Fruit fly (Drosophila melanogaster) whole organism, embryonic: ENCODE results near the gene CG9114.

ENCODE experiments used
- CG10274 ChIP-seq: fragments of 200-800 bp; sonication (Bioruptor generic); optimal IDR thresholded peaks from 3 replicates; lab custom pipeline; 2017; ENCODE audit warnings: missing biosample characterization, mild to moderate bottlenecking, missing genetic modification characterization
- CG10321 ChIP-seq: fragments of 200-800 bp; sonication (Bioruptor generic); IDR thresholded peaks from 2 replicates; pipeline ENCODE4 v1.3.6; 2022; ENCODE audit warnings: missing biosample characterization, missing genetic modification characterization
- CG11695 ChIP-seq: fragments of 200-800 bp; sonication (Bioruptor generic); IDR thresholded peaks from 3 replicates; pipeline ENCODE4 v1.3.6; 2022; ENCODE audit warnings: missing biosample characterization, missing genetic modification characterization
- CG11696 ChIP-seq: fragments of 200-800 bp; sonication (Bioruptor generic); IDR thresholded peaks from 2 replicates; pipeline ENCODE4 v1.3.6; 2022; ENCODE audit warnings: missing biosample characterization, missing genetic modification characterization
- CG12104 ChIP-seq: fragments of 200-800 bp; sonication (Bioruptor generic); optimal IDR thresholded peaks from 3 replicates; lab custom pipeline; 2016; ENCODE audit warnings: missing biosample characterization, missing genetic modification characterization
- CG12219 ChIP-seq: fragments of 200-800 bp; sonication (Bioruptor generic); optimal IDR thresholded peaks from 3 replicates; lab custom pipeline; 2018; ENCODE audit warnings: missing biosample characterization, mild to moderate bottlenecking, missing genetic modification characterization
- CG12236 ChIP-seq: fragments of 200-800 bp; sonication (Bioruptor generic); optimal IDR thresholded peaks from 2 replicates; lab custom pipeline; 2016; ENCODE audit warnings: missing biosample characterization, missing genetic modification characterization
- CG12659 ChIP-seq: fragments of 200-800 bp; sonication (Bioruptor generic); optimal IDR thresholded peaks from 3 replicates; lab custom pipeline; 2017; ENCODE audit warnings: mild to moderate bottlenecking, missing biosample characterization, missing genetic modification reagents, missing genetic modification characterization
- CG14014 ChIP-seq: fragments of 200-800 bp; sonication (Bioruptor generic); IDR thresholded peaks from 2 replicates; pipeline ENCODE4 v1.3.6; 2022; ENCODE audit warnings: missing biosample characterization, missing genetic modification characterization
- CG14860 ChIP-seq: fragments of 200-800 bp; sonication (Bioruptor generic); IDR thresholded peaks from 3 replicates; pipeline ENCODE4 v1.3.6; 2022; ENCODE audit warnings: missing biosample characterization, missing genetic modification characterization; ENCODE audit not compliant: partially characterized antibody
- CG16815 ChIP-seq: fragments of 200-800 bp; sonication (Bioruptor generic); optimal IDR thresholded peaks from 3 replicates; lab custom pipeline; 2017; ENCODE audit warnings: missing biosample characterization, mild to moderate bottlenecking, missing genetic modification characterization
- CG17802 ChIP-seq: fragments of 200-800 bp; sonication (Bioruptor generic); optimal IDR thresholded peaks from 2 replicates; lab custom pipeline; 2018; ENCODE audit warnings: missing biosample characterization, mild to moderate bottlenecking, missing genetic modification characterization, moderate library complexity
- CG2116 ChIP-seq: fragments of 200-800 bp; sonication (Bioruptor generic); optimal IDR thresholded peaks from 3 replicates; lab custom pipeline; 2018; ENCODE audit warnings: missing biosample characterization, mild to moderate bottlenecking, missing genetic modification characterization
- CG2129 ChIP-seq: fragments of 200-800 bp; sonication (Bioruptor generic); IDR thresholded peaks from 2 replicates; pipeline ENCODE4 v1.3.6; 2022; ENCODE audit warnings: missing biosample characterization, missing genetic modification characterization; ENCODE audit not compliant: partially characterized antibody
- CG31441 ChIP-seq: fragments of 200-800 bp; sonication (Bioruptor generic); IDR thresholded peaks from 2 replicates; pipeline ENCODE4 v1.3.6; 2022; ENCODE audit warnings: missing biosample characterization, missing genetic modification characterization
- CG42726 ChIP-seq: fragments of 200-800 bp; sonication (Bioruptor generic); IDR thresholded peaks from 2 replicates; pipeline ENCODE4 v1.3.6; 2022; ENCODE audit warnings: missing biosample characterization, missing genetic modification characterization; ENCODE audit not compliant: partially characterized antibody
- CG6175 ChIP-seq: fragments of 200-800 bp; sonication (Bioruptor generic); IDR thresholded peaks from 3 replicates; pipeline ENCODE4 v1.3.6; 2022; ENCODE audit warnings: missing biosample characterization, missing genetic modification characterization
- CG6654 ChIP-seq: fragments of 200-800 bp; sonication (Bioruptor generic); optimal IDR thresholded peaks from 2 replicates; lab custom pipeline; 2017; ENCODE audit warnings: missing biosample characterization, mild to moderate bottlenecking, missing genetic modification characterization
- CG8388 ChIP-seq: fragments of 200-800 bp; sonication (Bioruptor generic); optimal IDR thresholded peaks from 2 replicates; lab custom pipeline; 2019; ENCODE audit warnings: missing biosample characterization, mild to moderate bottlenecking, missing genetic modification characterization, moderate library complexity
- CG8924 ChIP-seq: fragments of 200-800 bp; optimal IDR thresholded peaks from 3 replicates; lab custom pipeline; 2019; ENCODE audit warnings: missing biosample characterization, mild to moderate bottlenecking, missing genetic modification characterization, moderate library complexity
- CG9797 ChIP-seq: fragments of 200-800 bp; sonication (Bioruptor generic); optimal IDR thresholded peaks from 3 replicates; lab custom pipeline; 2018; ENCODE audit warnings: missing biosample characterization, mild to moderate bottlenecking, missing genetic modification characterization
- D ChIP-seq, 2 experiments: fragments of 200-800 bp in 1 of 2; fragments of >200 bp in 1 of 2; sonication (Bioruptor generic) in 1 of 2; optimal IDR thresholded peaks; 2 replicates in 1 of 2; 3 replicates in 1 of 2; lab custom pipeline; 2017; ENCODE audit warnings: mild to moderate bottlenecking in 1 of 2, missing biosample characterization in 1 of 2, missing genetic modification characterization in 1 of 2, missing genetic modification reagents in 1 of 2
- D19B ChIP-seq: fragments of 200-800 bp; sonication (Bioruptor generic); optimal IDR thresholded peaks from 2 replicates; lab custom pipeline; 2017; ENCODE audit warnings: missing biosample characterization, mild to moderate bottlenecking, missing genetic modification characterization
- Dip2 ChIP-seq: fragments of 200-800 bp; sonication (Bioruptor generic); IDR thresholded peaks from 2 replicates; pipeline ENCODE4 v1.3.6; 2022; ENCODE audit warnings: missing biosample characterization, missing genetic modification characterization
- E2f2 ChIP-seq: fragments of 200-800 bp; sonication (Bioruptor generic); IDR thresholded peaks from 2 replicates; pipeline ENCODE4 v1.3.6; 2022; ENCODE audit warnings: missing biosample characterization, missing genetic modification characterization
- ERR ChIP-seq: fragments of 200-800 bp; sonication (Bioruptor generic); optimal IDR thresholded peaks from 2 replicates; lab custom pipeline; 2016; ENCODE audit warnings: missing biosample characterization, missing genetic modification characterization
- Fer3 ChIP-seq: fragments of 200-800 bp; sonication (Bioruptor generic); optimal IDR thresholded peaks from 2 replicates; lab custom pipeline; 2018; ENCODE audit warnings: missing biosample characterization, mild to moderate bottlenecking, missing genetic modification characterization, moderate library complexity
- H15 ChIP-seq: fragments of 200-800 bp; sonication (Bioruptor generic); IDR thresholded peaks from 3 replicates; pipeline ENCODE4 v1.3.6; 2022; ENCODE audit warnings: missing biosample characterization, missing genetic modification characterization
- HmgZ ChIP-seq: fragments of 200-800 bp; sonication (Bioruptor generic); optimal IDR thresholded peaks from 2 replicates; lab custom pipeline; 2018; ENCODE audit warnings: missing biosample characterization, mild to moderate bottlenecking, missing genetic modification characterization
- Hr3 ChIP-seq: fragments of 200-800 bp; sonication (Bioruptor generic); optimal IDR thresholded peaks from 3 replicates; lab custom pipeline; 2016; ENCODE audit warnings: missing biosample characterization, missing genetic modification characterization
- Hr51 ChIP-seq, 2 experiments: fragments of 200-800 bp; sonication (Bioruptor generic); optimal IDR thresholded peaks; 2 replicates in 1 of 2; 3 replicates in 1 of 2; lab custom pipeline; 2016 to 2018; ENCODE audit warnings: missing biosample characterization in 2 of 2, missing genetic modification characterization in 2 of 2, mild to moderate bottlenecking in 1 of 2, moderate library complexity in 1 of 2
- Nf-YB ChIP-seq: fragments of 200-800 bp; sonication (Bioruptor generic); optimal IDR thresholded peaks from 3 replicates; lab custom pipeline; 2019; ENCODE audit warnings: missing biosample characterization, mild to moderate bottlenecking, missing genetic modification characterization, moderate library complexity
- YL-1 ChIP-seq: fragments of 200-800 bp; sonication (Bioruptor generic); optimal IDR thresholded peaks from 3 replicates; lab custom pipeline; 2017; ENCODE audit warnings: missing biosample characterization, mild to moderate bottlenecking, missing genetic modification characterization
- ap ChIP-seq: fragments of 200-800 bp; sonication (Bioruptor generic); IDR thresholded peaks from 2 replicates; pipeline ENCODE4 v1.3.6; 2022; ENCODE audit warnings: missing biosample characterization, missing genetic modification characterization
- danr ChIP-seq: fragments of 200-800 bp; sonication (Bioruptor generic); IDR thresholded peaks from 2 replicates; pipeline ENCODE4 v1.3.6; 2022; ENCODE audit warnings: missing biosample characterization, missing genetic modification characterization
- dati ChIP-seq: fragments of 200-800 bp; sonication (Bioruptor generic); IDR thresholded peaks from 2 replicates; pipeline ENCODE4 v1.3.6; 2022; ENCODE audit warnings: missing biosample characterization, missing genetic modification characterization
- fd3F ChIP-seq: fragments of 200-800 bp; sonication (Bioruptor generic); optimal IDR thresholded peaks from 2 replicates; lab custom pipeline; 2018; ENCODE audit warnings: missing biosample characterization, mild to moderate bottlenecking, missing genetic modification characterization, moderate library complexity
- h ChIP-seq: fragments of >200 bp; optimal IDR thresholded peaks from 2 replicates; lab custom pipeline; 2017
- insv ChIP-seq, 2 experiments: fragments of 200-800 bp; sonication (Bioruptor generic); optimal IDR thresholded peaks; 3 replicates each; lab custom pipeline; 2016 to 2018; ENCODE audit warnings: missing biosample characterization in 2 of 2, missing genetic modification characterization in 2 of 2
- lmd ChIP-seq: fragments of 200-800 bp; sonication (Bioruptor generic); IDR thresholded peaks from 2 replicates; pipeline ENCODE4 v1.3.6; 2022; ENCODE audit warnings: missing biosample characterization, missing genetic modification characterization
- maf-S ChIP-seq: fragments of 200-800 bp; sonication (Bioruptor generic); optimal IDR thresholded peaks from 2 replicates; lab custom pipeline; 2016; ENCODE audit warnings: missing biosample characterization, missing genetic modification characterization
- mam ChIP-seq: fragments of 200-800 bp; sonication (Bioruptor generic); optimal IDR thresholded peaks from 3 replicates; lab custom pipeline; 2016; ENCODE audit warnings: missing biosample characterization, missing genetic modification characterization
- pb ChIP-seq: fragments of 200-800 bp; sonication (Bioruptor generic); optimal IDR thresholded peaks from 3 replicates; lab custom pipeline; 2016; ENCODE audit warnings: missing biosample characterization, missing genetic modification characterization
- pita ChIP-seq: fragments of 200-800 bp; sonication (Bioruptor generic); optimal IDR thresholded peaks from 2 replicates; lab custom pipeline; 2017; ENCODE audit warnings: missing biosample characterization, mild to moderate bottlenecking, missing genetic modification characterization
- shn ChIP-seq: fragments of 200-800 bp; sonication (Bioruptor generic); optimal IDR thresholded peaks from 3 replicates; lab custom pipeline; 2016; ENCODE audit warnings: missing biosample characterization, missing genetic modification characterization
- sim ChIP-seq: fragments of 200-800 bp; sonication (Bioruptor generic); IDR thresholded peaks from 2 replicates; pipeline ENCODE4 v1.3.6; 2022; ENCODE audit warnings: missing biosample characterization, missing genetic modification characterization
- sna ChIP-seq: fragments of 200-800 bp; sonication (Bioruptor generic); IDR thresholded peaks from 2 replicates; pipeline ENCODE4 v1.3.6; 2022; ENCODE audit warnings: missing biosample characterization, missing genetic modification characterization; ENCODE audit not compliant: partially characterized antibody
- sob ChIP-seq: fragments of 200-800 bp; sonication (Bioruptor generic); IDR thresholded peaks from 2 replicates; pipeline ENCODE4 v1.3.6; 2022; ENCODE audit warnings: missing biosample characterization, missing genetic modification characterization
- ssp ChIP-seq: fragments of 200-800 bp; sonication (Bioruptor generic); IDR thresholded peaks from 2 replicates; pipeline ENCODE4 v1.3.6; 2022; ENCODE audit warnings: missing biosample characterization, missing genetic modification characterization
- tx ChIP-seq: fragments of 200-800 bp; sonication (Bioruptor generic); optimal IDR thresholded peaks from 2 replicates; lab custom pipeline; 2016; ENCODE audit warnings: missing biosample characterization, missing genetic modification characterization

CG9114 gene

dm6 chrX:15312074-15312881 is 20.7 kb downstream of the CG9114 start (continued):
- TF ChIP-seq danr (no peak), insv (GFP tag; optimal IDR thresholded peaks at IDR 0.05; lab: Kevin White, UChicago) (no peak), CG12236 (GFP tag; lab: Kevin White, UChicago) (no peak), ssp (GFP tag; lab: Robert Waterston, UW) (no peak), D (optimal IDR thresholded peaks at IDR 0.05; lab: Kevin White, UChicago) (no peak), D (GFP tag; optimal IDR thresholded peaks at IDR 0.05; lab: Kevin White, UChicago) (peak; percentile 18), CG31441 (GFP tag; lab: Robert Waterston, UW) (peak; percentile 53; the same call in 1 of the 2 replicates), CG8388 (peak; percentile 12), CG8924 (tag; lab: Kevin White, UChicago) (peak; percentile 26), Hr3 (GFP tag; lab: Kevin White, UChicago) (no peak), CG11695 (0 out of 3 replicates have a peak, but pooled peaks have one; percentile 26), tx (GFP tag; lab: Kevin White, UChicago) (no peak), pb (GFP tag; lab: Kevin White, UChicago) (no peak), CG16815 (no peak), sim (GFP tag; lab: Robert Waterston, UW) (no peak), CG11696 (GFP tag; lab: Robert Waterston, UW) (no peak), Nf-YB (GFP tag; lab: Kevin White, UChicago) (no peak), CG12659 (no peak), CG14014 (GFP tag; lab: Robert Waterston, UW) (0 out of 2 replicates have a peak, but pooled peaks have one; percentile 19), pita (GFP tag; lab: Kevin White, UChicago) (no peak), CG42726 (GFP tag; lab: Robert Waterston, UW) (no peak), Fer3 (tag; lab: Kevin White, UChicago) (no peak), ERR (GFP tag; lab: Kevin White, UChicago) (no peak), Dip2 (GFP tag; lab: Robert Waterston, UW) (no peak), E2f2 (GFP tag; lab: Robert Waterston, UW) (no peak), fd3F (no peak), lmd (GFP tag; lab: Robert Waterston, UW) (peak; percentile 38), CG9797 (GFP tag; lab: Kevin White, UChicago) (no peak), H15 (GFP tag; lab: Robert Waterston, UW) (no peak), CG17802 (no peak), CG14860 (GFP tag; lab: Robert Waterston, UW) (no peak), CG10274 (no peak), ap (GFP tag; lab: Robert Waterston, UW) (no peak), CG12104 (GFP tag; lab: Kevin White, UChicago) (peak; percentile 9), D19B (no peak), CG6175 (GFP tag; lab: Robert Waterston, UW) (no peak), maf-S (GFP tag; lab: Kevin White, UChicago) (no peak), h (lab: Kevin White, UChicago) (no peak), Hr51 (GFP tag; optimal IDR thresholded peaks at IDR 0.05; lab: Kevin White, UChicago) (peak in 1 of 2 experiments; percentile 60), CG12219 (GFP tag; lab: Kevin White, UChicago) (no peak), mam (GFP tag; lab: Kevin White, UChicago) (no peak), dati (GFP tag; lab: Robert Waterston, UW) (no peak), CG2116 (GFP tag; lab: Kevin White, UChicago) (no peak), YL-1 (no peak), shn (GFP tag; lab: Kevin White, UChicago) (no peak), sna (no peak), CG2129 (GFP tag; lab: Robert Waterston, UW) (no peak), CG6654 (GFP tag; lab: Kevin White, UChicago) (no peak), sob (GFP tag; lab: Robert Waterston, UW) (no peak), HmgZ (no peak), CG10321 (GFP tag; lab: Robert Waterston, UW) (no peak)
